Worm (Caenorhabditis elegans) whole organism, late embryonic: ENCODE measurements around the gene asp-18.

Experiments used
- ceh-19 ChIP-seq: fragments of 200-800 bp; sonication (Bioruptor generic); optimal IDR thresholded peaks from 2 replicates; lab custom pipeline; 2018; ENCODE audit warnings: mild to moderate bottlenecking, missing genetic modification characterization, missing compliant biosample characterization
- ceh-48 ChIP-seq: sonication (generic microtip); optimal IDR thresholded peaks from 2 replicates; lab custom pipeline; 2016; ENCODE audit warnings: missing genetic modification characterization, inconsistent platforms, missing compliant biosample characterization
- hlh-6 ChIP-seq: sonication (generic microtip); optimal IDR thresholded peaks from 2 replicates; lab custom pipeline; 2016; ENCODE audit warnings: missing genotype, missing genetic modification characterization, missing compliant biosample characterization
- nhr-11 ChIP-seq: fragments of 150-350 bp; optimal IDR thresholded peaks from 2 replicates; lab custom pipeline; 2014; ENCODE audit warnings: missing biosample characterization, missing genetic modification characterization
- pax-1 ChIP-seq: fragments of 150-350 bp; optimal IDR thresholded peaks from 2 replicates; lab custom pipeline; 2014; ENCODE audit warnings: missing biosample characterization, missing genetic modification characterization
- pha-2 ChIP-seq: sonication (generic microtip); optimal IDR thresholded peaks from 2 replicates; lab custom pipeline; 2017; ENCODE audit warnings: mild to moderate bottlenecking, missing genetic modification characterization, missing compliant biosample characterization

DNA sequence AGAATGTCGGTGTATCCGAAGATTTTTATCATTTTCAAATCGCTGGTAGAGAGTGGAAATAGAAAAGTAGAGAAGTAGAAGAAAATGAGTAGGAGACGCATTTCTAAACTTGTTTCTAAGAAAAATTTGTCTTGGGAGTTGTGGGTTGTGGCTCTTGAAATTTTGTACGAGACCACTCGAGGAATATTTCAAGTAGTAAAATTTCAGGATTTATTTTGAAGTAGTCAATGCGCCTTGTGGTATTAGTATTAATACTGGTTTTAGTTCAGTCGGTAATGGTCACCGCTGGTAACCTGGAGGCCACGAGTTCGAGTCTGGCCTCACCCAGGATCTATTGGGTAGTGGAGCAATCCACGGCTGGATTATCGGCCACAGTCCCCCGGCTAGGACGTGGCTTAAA lies 17.2 kb upstream of the asp-18 start, which contains the start of gene clec-252:
- TF ChIP-seq pha-2 (no peak), ceh-48 (tag; lab: Kevin White, UChicago) (no peak), hlh-6 (tag; lab: Kevin White, UChicago) (no peak), ceh-19 (GFP tag; lab: Kevin White, UChicago) (no peak), nhr-11 (tag; lab: Kevin White, UChicago) (no peak), pax-1 (no peak)
